Fruit fly (Drosophila melanogaster) whole organism, prepupa: ENCODE data around the gene CG15256.
A peak's percentile ranks its signal among the peaks of the same experiment; 100 is the strongest.

Experiments
- CG11902 ChIP-seq: fragments of 200-800 bp; sonication (Bioruptor generic); optimal IDR thresholded peaks from 3 replicates; lab custom pipeline; 2016; ENCODE audit warnings: missing biosample characterization, missing genetic modification characterization
- CG1621 ChIP-seq: fragments of 200-800 bp; sonication (Bioruptor generic); optimal IDR thresholded peaks from 3 replicates; lab custom pipeline; 2018; ENCODE audit warnings: missing biosample characterization, mild to moderate bottlenecking, missing genetic modification characterization
- CG16779 ChIP-seq: fragments of 200-800 bp; sonication (Bioruptor generic); optimal IDR thresholded peaks from 3 replicates; lab custom pipeline; 2017; ENCODE audit warnings: missing biosample characterization, mild to moderate bottlenecking, missing genetic modification characterization
- CG31627 ChIP-seq: fragments of 200-800 bp; sonication (Bioruptor generic); optimal IDR thresholded peaks from 3 replicates; lab custom pipeline; 2016; ENCODE audit warnings: missing biosample characterization, missing genetic modification characterization
- CG6854 ChIP-seq: fragments of 200-800 bp; sonication (Bioruptor generic); optimal IDR thresholded peaks from 2 replicates; lab custom pipeline; 2017; ENCODE audit warnings: missing biosample characterization, mild to moderate bottlenecking, missing genetic modification characterization
- Gug ChIP-seq: fragments of 200-800 bp; sonication (Bioruptor generic); IDR thresholded peaks from 2 replicates; pipeline ENCODE4 v1.3.6; 2022; ENCODE audit warnings: missing biosample characterization, missing genetic modification characterization
- Hr39 ChIP-seq: fragments of 200-800 bp; sonication (Bioruptor generic); optimal IDR thresholded peaks from 2 replicates; lab custom pipeline; 2016; ENCODE audit warnings: missing biosample characterization, missing genetic modification characterization
- Lpt ChIP-seq: fragments of 200-800 bp; sonication (Bioruptor generic); optimal IDR thresholded peaks from 3 replicates; lab custom pipeline; 2016; ENCODE audit warnings: missing biosample characterization, missing genetic modification characterization
- Sox102F ChIP-seq: fragments of 200-800 bp; sonication (Bioruptor generic); optimal IDR thresholded peaks from 2 replicates; lab custom pipeline; 2016; ENCODE audit warnings: missing biosample characterization, mild to moderate bottlenecking, missing genetic modification characterization
- dac ChIP-seq: fragments of 200-800 bp; sonication (Bioruptor generic); optimal IDR thresholded peaks from 2 replicates; lab custom pipeline; 2017; ENCODE audit warnings: missing biosample characterization, mild to moderate bottlenecking, missing genetic modification characterization
- eg ChIP-seq: fragments of 200-800 bp; sonication (Bioruptor generic); IDR thresholded peaks from 3 replicates; pipeline ENCODE4 v1.3.6; 2022; ENCODE audit warnings: missing biosample characterization, missing genetic modification characterization
- net ChIP-seq: fragments of 200-800 bp; sonication (Bioruptor generic); optimal IDR thresholded peaks from 3 replicates; lab custom pipeline; 2016; ENCODE audit warnings: missing biosample characterization, missing genetic modification characterization
- ss ChIP-seq, 2 experiments: fragments of 200-800 bp; sonication (Bioruptor generic); optimal IDR thresholded peaks; 2 replicates in 1 of 2; 3 replicates in 1 of 2; lab custom pipeline; 2017 to 2018; ENCODE audit warnings: mild to moderate bottlenecking in 2 of 2, missing biosample characterization in 2 of 2, missing genetic modification characterization in 2 of 2, moderate library complexity in 1 of 2
- svp ChIP-seq: fragments of 200-800 bp; sonication (Bioruptor generic); peaks from one replicate; lab custom pipeline; 2016; ENCODE audit warnings: missing biosample characterization, missing genetic modification characterization

DNA sequence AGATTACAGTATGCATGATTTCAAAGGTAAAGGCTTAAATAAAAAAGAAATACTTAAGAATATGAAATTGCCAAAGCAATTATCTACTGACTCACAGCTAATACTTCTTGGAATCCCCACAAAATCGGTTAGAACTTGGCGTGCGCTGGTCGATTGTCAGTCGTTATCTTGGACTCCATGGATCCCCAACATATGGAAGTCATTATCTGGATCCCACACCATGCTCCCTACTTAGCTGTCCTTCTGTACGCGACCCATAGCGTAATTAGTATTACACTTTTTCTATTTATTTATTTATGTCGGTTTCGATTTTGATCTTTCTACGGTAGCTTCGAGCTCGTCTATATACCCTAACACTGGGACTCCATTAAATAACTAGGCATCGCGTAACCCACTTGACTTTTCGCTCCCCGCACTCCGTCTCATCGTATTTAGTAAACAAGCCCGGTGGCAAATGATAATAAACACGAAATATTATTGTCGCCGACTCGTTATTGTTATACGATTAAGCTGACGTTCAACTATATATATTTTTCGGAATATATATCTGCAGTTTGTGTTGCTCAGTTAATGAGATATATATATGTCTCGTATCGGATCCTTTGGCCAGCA lies 49.2 kb upstream of the CG15256 start:
- TF ChIP-seq ss (GFP tag; optimal IDR thresholded peaks at IDR 0.05; lab: Kevin White, UChicago) = no peak
- TF ChIP-seq Hr39 (GFP tag; lab: Kevin White, UChicago) = no peak
- no peak for TF ChIP-seq CG11902 (GFP tag; lab: Kevin White, UChicago)
- TF ChIP-seq Sox102F = no peak
- TF ChIP-seq CG31627 = no peak
- TF ChIP-seq Lpt (GFP tag; lab: Kevin White, UChicago) = no peak
- no peak for TF ChIP-seq CG1621
- no peak for TF ChIP-seq CG16779 (tag; lab: Kevin White, UChicago)
- TF ChIP-seq Gug = no peak
- no peak for TF ChIP-seq dac (GFP tag; lab: Kevin White, UChicago)
- TF ChIP-seq net (GFP tag; lab: Kevin White, UChicago) = no peak
- TF ChIP-seq eg = no peak
- no peak for TF ChIP-seq CG6854
- peak; percentile 90 for TF ChIP-seq svp (GFP tag; lab: Kevin White, UChicago)
